Worm (Caenorhabditis elegans): ENCODE measurements around the gene npr-22.

DNA sequence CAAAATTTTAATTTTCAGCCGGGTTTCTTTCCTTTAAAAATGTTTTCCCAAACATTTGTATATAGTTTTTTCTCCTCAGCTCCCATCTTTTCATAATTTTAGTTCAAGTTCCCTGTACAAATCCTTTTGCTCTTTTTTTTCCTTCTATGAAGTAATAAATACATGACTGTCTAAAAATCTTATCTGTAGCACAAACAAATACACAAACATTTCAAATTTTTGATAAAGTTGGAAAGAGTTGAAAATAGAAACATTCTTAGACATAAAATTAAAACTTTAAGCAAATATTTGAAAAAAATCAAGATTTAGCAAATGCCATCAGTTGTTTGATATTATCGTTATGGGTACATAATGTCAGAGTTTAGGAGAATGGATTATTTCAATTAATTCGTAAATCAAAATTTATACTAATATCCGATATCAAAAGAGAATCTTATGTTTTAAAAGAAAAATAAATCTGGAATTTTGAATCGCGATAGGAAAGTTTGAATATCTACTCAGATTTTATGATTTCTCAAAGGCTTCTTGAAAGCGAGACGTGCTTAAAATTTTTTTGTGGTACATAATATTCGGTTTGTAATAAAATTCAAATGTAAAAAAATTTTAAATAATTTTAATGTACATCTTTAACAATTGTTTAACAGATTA is 21.1 kb upstream of the npr-22 start:
- no peak for TF ChIP-seq dao-5 (tag; optimal IDR thresholded peaks at IDR 0.05)
- TF ChIP-seq him-1 (tag; optimal IDR thresholded peaks at IDR 0.05), result no peak
- TF ChIP-seq W03F9.2 (tag; optimal IDR thresholded peaks at IDR 0.05), result no peak
